Fruit fly (Drosophila melanogaster): ENCODE results near the gene MKP-4.

The MKP-4 gene

dm6 chrX:19668405-19668804 is 45.5 kb downstream of the MKP-4 start (continued):
- TF ChIP-seq gce (GFP tag; IDR thresholded peaks at IDR 0.05), result peak; percentile 89
- TF ChIP-seq grau (tag; optimal IDR thresholded peaks at IDR 0.05), result peak; percentile 100
- peak; percentile 97 for TF ChIP-seq CG10959 (GFP tag; IDR thresholded peaks at IDR 0.05)
- TF ChIP-seq Hr39 (optimal IDR thresholded peaks at IDR 0.05), result no peak
- no peak for TF ChIP-seq pan (optimal IDR thresholded peaks at IDR 0.05)
- peak in 1 of 2 experiments; percentile 92 for TF ChIP-seq pan (GFP tag; optimal IDR thresholded peaks at IDR 0.05 in 1 of 2, IDR thresholded peaks at IDR 0.05 in 1 of 2)
- TF ChIP-seq Eip74EF (GFP tag; optimal IDR thresholded peaks at IDR 0.05), result peak in 1 of 2 experiments; percentile 91
- TF ChIP-seq Optix (GFP tag; IDR thresholded peaks at IDR 0.05), result peak; percentile 97
- TF ChIP-seq CG4617 (GFP tag; optimal IDR thresholded peaks at IDR 0.05; ENCODE audit: borderline replicate concordance), result peak; percentile 91
- TF ChIP-seq Kr (GFP tag; optimal IDR thresholded peaks at IDR 0.05), result peak; percentile 79
- TF ChIP-seq CG10274 (GFP tag; optimal IDR thresholded peaks at IDR 0.05), result peak; percentile 86
- peak; percentile 93 for TF ChIP-seq CG17359 (tag; optimal IDR thresholded peaks at IDR 0.05)
- peak; percentile 91 for TF ChIP-seq Meics (GFP tag; optimal IDR thresholded peaks at IDR 0.05)
- TF ChIP-seq CG10366 (GFP tag; IDR thresholded peaks at IDR 0.05), result peak; percentile 97
- TF ChIP-seq sima (GFP tag; optimal IDR thresholded peaks at IDR 0.05), result peak; percentile 75
- peak; percentile 96 for TF ChIP-seq Mad (GFP tag; optimal IDR thresholded peaks at IDR 0.05)
- peak; percentile 86 for TF ChIP-seq CG15073 (GFP tag; optimal IDR thresholded peaks at IDR 0.05)
- peak; percentile 92 for TF ChIP-seq sens-2 (GFP tag; IDR thresholded peaks at IDR 0.05)
- TF ChIP-seq CG1603 (tag; optimal IDR thresholded peaks at IDR 0.05), result peak; percentile 97
- peak; percentile 90 for TF ChIP-seq Myb (GFP tag; optimal IDR thresholded peaks at IDR 0.05)
- peak; percentile 95 for TF ChIP-seq CG33213 (GFP tag; optimal IDR thresholded peaks at IDR 0.05)
- TF ChIP-seq danr (GFP tag; IDR thresholded peaks at IDR 0.05), result peak; percentile 86
- peak; percentile 78 for TF ChIP-seq CG11696 (GFP tag; IDR thresholded peaks at IDR 0.05)
- TF ChIP-seq CG30431 (GFP tag; optimal IDR thresholded peaks at IDR 0.05), result peak; percentile 97
- no peak for TF ChIP-seq sc (optimal IDR thresholded peaks at IDR 0.05)
- peak; percentile 86 for TF ChIP-seq sc (GFP tag; optimal IDR thresholded peaks at IDR 0.05)
- TF ChIP-seq ind (GFP tag; optimal IDR thresholded peaks at IDR 0.05), result peak; percentile 96
- peak; percentile 84 for TF ChIP-seq D19A (tag; optimal IDR thresholded peaks at IDR 0.05)
- TF ChIP-seq MTF-1 (GFP tag; optimal IDR thresholded peaks at IDR 0.05; ENCODE audit: borderline replicate concordance), result peak; percentile 91
- peak; percentile 95 for TF ChIP-seq CG13123 (GFP tag; optimal IDR thresholded peaks at IDR 0.05)
- TF ChIP-seq da (GFP tag; optimal IDR thresholded peaks at IDR 0.05), result peak; percentile 93
- TF ChIP-seq repo (GFP tag; optimal IDR thresholded peaks at IDR 0.05), result peak; percentile 94
- peak; percentile 98 for TF ChIP-seq CG33557 (GFP tag; optimal IDR thresholded peaks at IDR 0.05)

Measured in whole organism, embryonic.